Fruit fly (Drosophila melanogaster) whole organism, wandering third instar larva: ENCODE data around the gene Rheb.

Source experiments
- OdsH ChIP-seq: fragments of 200-800 bp; sonication (Bioruptor generic); optimal IDR thresholded peaks from 2 replicates; lab custom pipeline; 2016; ENCODE audit warnings: missing biosample characterization, mild to moderate bottlenecking, missing genetic modification characterization
- br ChIP-seq: fragments of 200-800 bp; sonication (Bioruptor generic); optimal IDR thresholded peaks from 2 replicates; lab custom pipeline; 2016; ENCODE audit warnings: missing biosample characterization, missing genetic modification characterization
- dmrt93B ChIP-seq: fragments of 200-800 bp; sonication (Bioruptor generic); optimal IDR thresholded peaks from 2 replicates; lab custom pipeline; 2018; ENCODE audit warnings: missing biosample characterization, mild to moderate bottlenecking, missing genetic modification characterization
- fru ChIP-seq: fragments of 200-800 bp; sonication (Bioruptor generic); optimal IDR thresholded peaks from 3 replicates; lab custom pipeline; 2016; ENCODE audit warnings: missing biosample characterization, mild to moderate bottlenecking, missing genetic modification characterization
- woc ChIP-seq: sonication (Bioruptor generic); optimal IDR thresholded peaks from 2 replicates; lab custom pipeline; 2016; ENCODE audit warnings: missing biosample characterization, mild to moderate bottlenecking, missing genetic modification characterization

- peak; percentile 12 for TF ChIP-seq fru (GFP tag; lab: Kevin White, UChicago)
- TF ChIP-seq dmrt93B (GFP tag; lab: Kevin White, UChicago), result no peak
- TF ChIP-seq woc (GFP tag; lab: Kevin White, UChicago), result no peak
- TF ChIP-seq br, result no peak
- TF ChIP-seq OdsH (GFP tag; lab: Kevin White, UChicago), result no peak
These were observed 49.4 kb downstream of the Rheb start for dm6 chr3R:5617923-5618623.
